Fruit fly (Drosophila melanogaster) whole organism, prepupa: Measurements from ENCODE around the gene CG6761.
A peak's percentile ranks its signal among the peaks of the same experiment; 100 is the strongest.

ENCODE experiments used
- Blimp-1 ChIP-seq: fragments of 200-800 bp; sonication (Bioruptor generic); optimal IDR thresholded peaks from 3 replicates; lab custom pipeline; 2017; ENCODE audit warnings: missing biosample characterization, missing genetic modification characterization, mild to moderate bottlenecking, moderate library complexity, missing genetic modification reagents
- CG10631 ChIP-seq: fragments of 200-800 bp; sonication (Bioruptor generic); optimal IDR thresholded peaks from 2 replicates; lab custom pipeline; 2016; ENCODE audit warnings: missing biosample characterization, missing genetic modification characterization
- CG10669 ChIP-seq: fragments of 200-800 bp; sonication (Bioruptor generic); optimal IDR thresholded peaks from 3 replicates; lab custom pipeline; 2018; ENCODE audit warnings: missing biosample characterization, mild to moderate bottlenecking, missing genetic modification characterization, moderate library complexity
- CG11294 ChIP-seq: fragments of 200-800 bp; sonication (Bioruptor generic); IDR thresholded peaks from 2 replicates; pipeline ENCODE4 v1.3.6; 2022; ENCODE audit warnings: missing biosample characterization, missing genetic modification characterization
- CG11902 ChIP-seq: fragments of 200-800 bp; sonication (Bioruptor generic); optimal IDR thresholded peaks from 3 replicates; lab custom pipeline; 2016; ENCODE audit warnings: missing biosample characterization, missing genetic modification characterization
- CG15336 ChIP-seq: fragments of 200-800 bp; sonication (Bioruptor generic); IDR thresholded peaks from 2 replicates; pipeline ENCODE4 v1.3.6; 2022; ENCODE audit warnings: missing biosample characterization, missing genetic modification characterization
- CG1621 ChIP-seq: fragments of 200-800 bp; sonication (Bioruptor generic); optimal IDR thresholded peaks from 3 replicates; lab custom pipeline; 2018; ENCODE audit warnings: missing biosample characterization, mild to moderate bottlenecking, missing genetic modification characterization
- CG16779 ChIP-seq: fragments of 200-800 bp; sonication (Bioruptor generic); optimal IDR thresholded peaks from 3 replicates; lab custom pipeline; 2017; ENCODE audit warnings: missing biosample characterization, mild to moderate bottlenecking, missing genetic modification characterization
- CG3032 ChIP-seq: fragments of 200-800 bp; optimal IDR thresholded peaks from 2 replicates; lab custom pipeline; 2019; ENCODE audit warnings: missing biosample characterization, mild to moderate bottlenecking, missing genetic modification characterization, moderate library complexity
- CG31627 ChIP-seq: fragments of 200-800 bp; sonication (Bioruptor generic); optimal IDR thresholded peaks from 3 replicates; lab custom pipeline; 2016; ENCODE audit warnings: missing biosample characterization, missing genetic modification characterization
- CG3919 ChIP-seq: fragments of 200-800 bp; sonication (Bioruptor generic); optimal IDR thresholded peaks from 3 replicates; lab custom pipeline; 2016; ENCODE audit warnings: missing biosample characterization, missing genetic modification characterization
- CG4318 ChIP-seq: fragments of 200-800 bp; sonication (Bioruptor generic); optimal IDR thresholded peaks from 3 replicates; lab custom pipeline; 2017; ENCODE audit warnings: missing biosample characterization, mild to moderate bottlenecking, missing genetic modification characterization
- CG6163 ChIP-seq: fragments of 200-800 bp; sonication (Bioruptor generic); IDR thresholded peaks from 3 replicates; pipeline ENCODE4 v1.3.6; 2022; ENCODE audit warnings: missing biosample characterization, missing genetic modification characterization
- CG6276 ChIP-seq: fragments of 200-800 bp; sonication (Bioruptor generic); optimal IDR thresholded peaks from 2 replicates; lab custom pipeline; 2017; ENCODE audit warnings: missing biosample characterization, mild to moderate bottlenecking, missing genetic modification characterization
- CG6792 ChIP-seq: fragments of 200-800 bp; sonication (Bioruptor generic); optimal IDR thresholded peaks from 3 replicates; lab custom pipeline; 2016; ENCODE audit warnings: missing biosample characterization, missing genetic modification characterization
- CG6808 ChIP-seq: fragments of 200-800 bp; sonication (Bioruptor generic); optimal IDR thresholded peaks from 3 replicates; lab custom pipeline; 2017; ENCODE audit warnings: missing biosample characterization, missing genetic modification characterization, mild to moderate bottlenecking, moderate library complexity, missing genetic modification reagents
- CG8119 ChIP-seq: fragments of 200-800 bp; sonication (Bioruptor generic); IDR thresholded peaks from 3 replicates; pipeline ENCODE4 v1.3.6; 2022; ENCODE audit warnings: missing biosample characterization, missing genetic modification characterization
- CG8319 ChIP-seq: fragments of 200-800 bp; sonication (Bioruptor generic); optimal IDR thresholded peaks from 3 replicates; lab custom pipeline; 2016; ENCODE audit warnings: missing biosample characterization, missing genetic modification characterization
- CG8632 ChIP-seq: fragments of 200-800 bp; sonication (Bioruptor generic); optimal IDR thresholded peaks from 3 replicates; lab custom pipeline; 2016; ENCODE audit warnings: missing biosample characterization, missing genetic modification characterization
- CG9139 ChIP-seq: fragments of 200-800 bp; sonication (Bioruptor generic); optimal IDR thresholded peaks from 3 replicates; lab custom pipeline; 2017; ENCODE audit warnings: missing biosample characterization, mild to moderate bottlenecking, missing genetic modification characterization
- Eip78C ChIP-seq: fragments of 200-800 bp; sonication (Bioruptor generic); peaks from one replicate; lab custom pipeline; 2016; ENCODE audit warnings: missing biosample characterization, missing genetic modification characterization
- Eip93F ChIP-seq: fragments of 200-800 bp; sonication (Bioruptor generic); optimal IDR thresholded peaks from 2 replicates; lab custom pipeline; 2016; ENCODE audit warnings: missing biosample characterization, mild to moderate bottlenecking, missing genetic modification characterization
- Ets96B ChIP-seq: fragments of 200-800 bp; optimal IDR thresholded peaks from 2 replicates; lab custom pipeline; 2019; ENCODE audit warnings: missing biosample characterization, mild to moderate bottlenecking, missing genetic modification characterization, moderate library complexity
- Hr38 ChIP-seq: sonication (Bioruptor generic); optimal IDR thresholded peaks from 2 replicates; lab custom pipeline; 2016; ENCODE audit warnings: missing biosample characterization, missing genetic modification characterization
- Hr39 ChIP-seq: fragments of 200-800 bp; sonication (Bioruptor generic); optimal IDR thresholded peaks from 2 replicates; lab custom pipeline; 2016; ENCODE audit warnings: missing biosample characterization, missing genetic modification characterization
- Hr4 ChIP-seq: fragments of 200-800 bp; sonication (Bioruptor generic); optimal IDR thresholded peaks from 3 replicates; lab custom pipeline; 2016; ENCODE audit warnings: missing biosample characterization, missing genetic modification characterization
- Lpt ChIP-seq: fragments of 200-800 bp; sonication (Bioruptor generic); optimal IDR thresholded peaks from 3 replicates; lab custom pipeline; 2016; ENCODE audit warnings: missing biosample characterization, missing genetic modification characterization
- Met ChIP-seq: fragments of 200-800 bp; sonication (Bioruptor generic); optimal IDR thresholded peaks from 3 replicates; lab custom pipeline; 2016; ENCODE audit warnings: missing biosample characterization, missing genetic modification characterization
- OdsH ChIP-seq: fragments of 200-800 bp; sonication (Bioruptor generic); optimal IDR thresholded peaks from 3 replicates; lab custom pipeline; 2016; ENCODE audit warnings: missing biosample characterization, missing genetic modification characterization
- Smox ChIP-seq: fragments of 200-800 bp; sonication (Bioruptor generic); optimal IDR thresholded peaks from 3 replicates; lab custom pipeline; 2016; ENCODE audit warnings: missing biosample characterization, missing genetic modification characterization
- Sox102F ChIP-seq: fragments of 200-800 bp; sonication (Bioruptor generic); optimal IDR thresholded peaks from 2 replicates; lab custom pipeline; 2016; ENCODE audit warnings: missing biosample characterization, mild to moderate bottlenecking, missing genetic modification characterization
- Sox14 ChIP-seq: fragments of 200-800 bp; sonication (Bioruptor generic); optimal IDR thresholded peaks from 3 replicates; lab custom pipeline; 2016; ENCODE audit warnings: missing biosample characterization, missing genetic modification characterization
- achi ChIP-seq: fragments of 200-800 bp; sonication (Bioruptor generic); optimal IDR thresholded peaks from 3 replicates; lab custom pipeline; 2016; ENCODE audit warnings: missing biosample characterization, missing genetic modification characterization
- acj6 ChIP-seq: fragments of 200-800 bp; sonication (Bioruptor generic); optimal IDR thresholded peaks from 3 replicates; lab custom pipeline; 2016; ENCODE audit warnings: missing biosample characterization, missing genetic modification characterization
- dac ChIP-seq: fragments of 200-800 bp; sonication (Bioruptor generic); optimal IDR thresholded peaks from 2 replicates; lab custom pipeline; 2017; ENCODE audit warnings: missing biosample characterization, mild to moderate bottlenecking, missing genetic modification characterization
- dsx ChIP-seq: fragments of 200-800 bp; optimal IDR thresholded peaks from 3 replicates; lab custom pipeline; 2019; ENCODE audit warnings: missing biosample characterization, mild to moderate bottlenecking, missing genetic modification characterization, moderate library complexity; ENCODE audit not compliant: poor library complexity, severe bottlenecking
- eg ChIP-seq: fragments of 200-800 bp; sonication (Bioruptor generic); IDR thresholded peaks from 3 replicates; pipeline ENCODE4 v1.3.6; 2022; ENCODE audit warnings: missing biosample characterization, missing genetic modification characterization
- fd85E ChIP-seq: fragments of 200-800 bp; sonication (Bioruptor generic); optimal IDR thresholded peaks from 3 replicates; lab custom pipeline; 2016; ENCODE audit warnings: missing biosample characterization, missing genetic modification characterization
- fkh ChIP-seq: fragments of 200-800 bp; sonication (Bioruptor generic); optimal IDR thresholded peaks from 3 replicates; lab custom pipeline; 2017; ENCODE audit warnings: missing biosample characterization, mild to moderate bottlenecking, missing genetic modification characterization, moderate library complexity
- lz ChIP-seq: fragments of 200-800 bp; sonication (Bioruptor generic); optimal IDR thresholded peaks from 3 replicates; lab custom pipeline; 2016; ENCODE audit warnings: missing biosample characterization, missing genetic modification characterization
- net ChIP-seq: fragments of 200-800 bp; sonication (Bioruptor generic); optimal IDR thresholded peaks from 3 replicates; lab custom pipeline; 2016; ENCODE audit warnings: missing biosample characterization, missing genetic modification characterization
- pdm3 ChIP-seq: fragments of 200-800 bp; sonication (Bioruptor generic); optimal IDR thresholded peaks from 3 replicates; lab custom pipeline; 2016; ENCODE audit warnings: missing biosample characterization, missing genetic modification characterization
- ss ChIP-seq, 2 experiments: fragments of 200-800 bp; sonication (Bioruptor generic); optimal IDR thresholded peaks; 2 replicates in 1 of 2; 3 replicates in 1 of 2; lab custom pipeline; 2017 to 2018; ENCODE audit warnings: mild to moderate bottlenecking in 2 of 2, missing biosample characterization in 2 of 2, missing genetic modification characterization in 2 of 2, moderate library complexity in 1 of 2
- svp ChIP-seq: fragments of 200-800 bp; sonication (Bioruptor generic); peaks from one replicate; lab custom pipeline; 2016; ENCODE audit warnings: missing biosample characterization, missing genetic modification characterization
- topi ChIP-seq: fragments of 200-800 bp; sonication (Bioruptor generic); optimal IDR thresholded peaks from 3 replicates; lab custom pipeline; 2016; ENCODE audit warnings: missing biosample characterization, missing genetic modification characterization

Gene CG6761

DNA sequence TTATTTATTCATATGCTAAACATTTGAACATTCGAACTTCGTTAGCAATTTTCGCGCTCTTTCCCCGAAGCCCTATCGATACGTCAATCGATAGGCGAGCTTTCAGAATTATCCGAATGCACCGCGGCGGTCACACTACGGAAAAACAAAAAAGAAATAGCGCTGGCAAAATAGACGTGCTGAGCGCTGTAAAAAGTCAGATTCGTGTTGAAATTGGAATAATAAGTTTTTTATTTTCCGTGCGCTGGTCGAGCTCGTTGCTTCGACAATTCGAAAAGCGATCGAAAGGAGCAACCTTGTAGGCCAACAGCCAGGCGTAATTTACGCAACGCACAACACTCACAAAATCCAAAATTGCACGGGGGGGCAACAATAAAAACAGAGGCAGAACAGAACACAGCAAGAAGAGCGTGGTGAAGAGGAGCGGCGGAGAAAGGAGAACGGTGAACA is 5.2 kb downstream of the CG6761 start, which contains the start of gene Ubc4 (continued):
- TF ChIP-seq OdsH (GFP tag; lab: Kevin White, UChicago) (no peak), Ets96B (tag; lab: Kevin White, UChicago) (peak; percentile 7), CG6792 (GFP tag; lab: Kevin White, UChicago) (no peak), fkh (GFP tag; lab: Kevin White, UChicago) (no peak), CG11294 (GFP tag; lab: Robert Waterston, UW) (no peak), fd85E (GFP tag; lab: Kevin White, UChicago) (no peak), CG9139 (GFP tag; lab: Kevin White, UChicago) (no peak)

DNA sequence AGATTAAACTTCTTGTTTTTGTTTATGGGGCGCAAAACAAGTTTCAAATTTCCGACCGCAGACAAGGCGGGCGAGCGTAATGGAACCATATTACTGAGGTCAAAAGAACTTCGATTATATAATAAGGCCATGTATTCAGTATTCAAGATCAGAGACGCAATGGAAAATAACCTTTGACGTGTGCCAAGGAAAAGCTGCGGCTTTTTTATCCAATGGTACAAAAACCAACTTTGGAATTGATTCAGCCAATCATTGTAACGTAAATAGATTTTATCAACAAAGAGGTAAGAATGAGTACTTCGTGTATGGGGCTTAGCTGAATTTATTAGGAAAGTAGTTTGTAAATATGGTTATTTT is 5.9 kb downstream of the CG6761 start:
- no peak for TF ChIP-seq CG8319 (GFP tag; lab: Kevin White, UChicago)
- TF ChIP-seq, all 60 proteins: peak for 0

dm6 chr3L:9696650-9697526 is 6.5 kb downstream of the CG6761 start, which contains the start of gene Prps:
Gene Prps (minus strand): TSS chr3L:9696700.
- peak; percentile 88 for TF ChIP-seq pdm3 (GFP tag; lab: Kevin White, UChicago)
- TF ChIP-seq net (GFP tag; lab: Kevin White, UChicago), result peak; percentile 87
- peak; percentile 70 for TF ChIP-seq Lpt (GFP tag; lab: Kevin White, UChicago)
- TF ChIP-seq ss (GFP tag; optimal IDR thresholded peaks at IDR 0.05; lab: Kevin White, UChicago), result peak; percentile 84 to 86
- peak; percentile 77 for TF ChIP-seq CG6808 (GFP tag; lab: Kevin White, UChicago)
- peak; percentile 82 for TF ChIP-seq Sox14 (GFP tag; lab: Kevin White, UChicago)
- TF ChIP-seq Blimp-1 (GFP tag; lab: Kevin White, UChicago), result peak; percentile 69
- TF ChIP-seq CG11902 (GFP tag; lab: Kevin White, UChicago), result peak; percentile 68
- TF ChIP-seq topi, result peak; percentile 91
- peak; percentile 79 for TF ChIP-seq dsx (GFP tag; lab: Kevin White, UChicago)
- peak; percentile 88 for TF ChIP-seq eg (GFP tag; lab: Robert Waterston, UW)
- peak; percentile 81 for TF ChIP-seq CG9139 (GFP tag; lab: Kevin White, UChicago)
- TF ChIP-seq CG31627 (GFP tag; lab: Kevin White, UChicago), result peak; percentile 83
- no peak for TF ChIP-seq Hr38 (GFP tag; lab: Kevin White, UChicago)
- TF ChIP-seq Hr4 (GFP tag; lab: Kevin White, UChicago), result peak; percentile 88
- TF ChIP-seq CG4318 (GFP tag; lab: Kevin White, UChicago), result no peak
- TF ChIP-seq CG1621 (tag; lab: Kevin White, UChicago), result peak; percentile 72
- TF ChIP-seq Hr39, result peak; percentile 82
- TF ChIP-seq Eip78C, result peak; percentile 96
- peak; percentile 70 for TF ChIP-seq CG8319 (GFP tag; lab: Kevin White, UChicago)
- peak; percentile 86 for TF ChIP-seq lz (GFP tag; lab: Kevin White, UChicago)
- peak; percentile 79 for TF ChIP-seq CG3032 (tag; lab: Kevin White, UChicago)
- TF ChIP-seq fkh (GFP tag; lab: Kevin White, UChicago), result peak; percentile 23
- TF ChIP-seq dac, result peak; percentile 24
- TF ChIP-seq CG6163, result peak; percentile 90
- TF ChIP-seq Ets96B (tag; lab: Kevin White, UChicago), result peak; percentile 84
- no peak for TF ChIP-seq CG6276 (GFP tag; lab: Kevin White, UChicago)
- TF ChIP-seq Met (GFP tag; lab: Kevin White, UChicago), result peak; percentile 89
- TF ChIP-seq CG8632 (GFP tag; lab: Kevin White, UChicago), result peak; percentile 83
- TF ChIP-seq fd85E (GFP tag; lab: Kevin White, UChicago), result peak; percentile 81
- peak; percentile 83 for TF ChIP-seq acj6 (GFP tag; lab: Kevin White, UChicago)
- TF ChIP-seq achi (GFP tag; lab: Kevin White, UChicago), result peak; percentile 78
- TF ChIP-seq svp (GFP tag; lab: Kevin White, UChicago), result peak; percentile 94
- no peak for TF ChIP-seq CG10631 (GFP tag; lab: Kevin White, UChicago)
- TF ChIP-seq CG15336 (GFP tag; lab: Robert Waterston, UW), result peak; percentile 83
- peak; percentile 83 for TF ChIP-seq CG16779 (tag; lab: Kevin White, UChicago)
- TF ChIP-seq CG3919 (GFP tag; lab: Kevin White, UChicago), result peak; percentile 93
- peak; percentile 82 for TF ChIP-seq CG10669
- TF ChIP-seq OdsH (GFP tag; lab: Kevin White, UChicago), result peak; percentile 83
- TF ChIP-seq Smox (GFP tag; lab: Kevin White, UChicago), result peak; percentile 85
- peak; percentile 93 for TF ChIP-seq Sox102F
- peak; percentile 78; the same call in 2 of the 3 replicates for TF ChIP-seq CG8119 (GFP tag; lab: Robert Waterston, UW)
- TF ChIP-seq Eip93F (GFP tag; lab: Kevin White, UChicago), result peak; percentile 83
